Worm (Caenorhabditis elegans): ENCODE results near the gene tmem-231.

DNA sequence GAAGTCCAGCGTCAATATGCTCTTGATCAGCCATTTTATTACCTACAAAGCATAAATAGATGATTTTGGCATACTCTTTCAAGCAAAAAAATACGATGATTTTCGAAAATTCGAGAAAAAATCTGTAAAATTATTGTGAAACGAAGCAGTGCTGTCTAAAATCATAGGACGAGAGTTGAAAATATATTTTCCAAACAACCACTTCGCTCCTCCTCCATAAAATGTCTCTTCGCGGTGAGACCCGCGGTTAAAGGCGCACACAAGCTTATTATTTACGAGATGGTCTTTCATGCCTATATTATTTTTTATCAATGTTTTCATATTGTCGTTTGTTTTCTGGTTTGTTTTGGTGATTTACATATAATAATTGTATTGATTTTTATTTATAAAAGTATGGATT is 47.3 kb upstream of the tmem-231 start, which contains the start of gene nap-1:
- TF ChIP-seq hmg-1.2 (GFP tag; IDR thresholded peaks at IDR 0.05): peak; percentile 34; the same call in 1 of the 2 replicates
- TF ChIP-seq cebp-2 (GFP tag; IDR thresholded peaks at IDR 0.05): no peak

Measured in whole organism, young adult.